Worm (Caenorhabditis elegans): ENCODE measurements around the gene pqn-65.

DNA sequence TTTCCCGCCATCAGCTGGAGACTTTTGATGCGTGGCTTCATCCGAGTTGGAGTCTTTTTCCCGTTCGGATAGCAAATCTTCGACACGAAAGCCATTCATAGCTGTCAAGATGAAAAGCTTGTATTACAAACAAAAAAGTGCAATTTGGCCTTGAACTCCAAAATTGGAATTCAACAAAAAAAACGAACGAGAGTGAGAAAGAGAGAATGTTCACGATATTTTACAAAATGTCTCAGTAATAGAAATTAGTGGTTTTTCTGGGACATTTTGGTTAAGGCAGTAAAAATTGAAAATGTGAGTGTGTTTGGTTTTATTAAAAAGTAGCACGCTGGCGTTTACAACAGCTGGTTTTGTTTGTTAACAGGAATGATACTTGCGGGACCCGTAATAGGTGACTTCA lies 34.6 kb upstream of the pqn-65 start, which contains the start of gene ceh-1:
- TF ChIP-seq nfya-1 (tag; optimal IDR thresholded peaks at IDR 0.05): no peak
- no peak for TF ChIP-seq pat-9 (tag; optimal IDR thresholded peaks at IDR 0.05)
- no peak for TF ChIP-seq Y22D7AL.16 (tag; optimal IDR thresholded peaks at IDR 0.05)
- TF ChIP-seq unc-55 (GFP tag; optimal IDR thresholded peaks at IDR 0.05): no peak
- no peak for TF ChIP-seq pha-2 (tag; optimal IDR thresholded peaks at IDR 0.05)
- TF ChIP-seq ceh-9 (tag; optimal IDR thresholded peaks at IDR 0.05): no peak
- TF ChIP-seq fkh-10 (GFP tag; optimal IDR thresholded peaks at IDR 0.05): no peak
